Fruit fly (Drosophila melanogaster): ENCODE measurements around the gene CAH7.

CAH7 gene

dm6 chr3R:10106796-10107195, 5.2 kb upstream of the CAH7 start:
- TF ChIP-seq ovo (GFP tag; optimal IDR thresholded peaks at IDR 0.05): no peak
- no peak for TF ChIP-seq bab1 (GFP tag; optimal IDR thresholded peaks at IDR 0.05)
- TF ChIP-seq cnc (optimal IDR thresholded peaks at IDR 0.05): no peak
- no peak for TF ChIP-seq Mnt (GFP tag; optimal IDR thresholded peaks at IDR 0.05)
- no peak for TF ChIP-seq Hr96 (GFP tag; optimal IDR thresholded peaks at IDR 0.05)
- TF ChIP-seq CG5204 (GFP tag; optimal IDR thresholded peaks at IDR 0.05): no peak
- no peak for TF ChIP-seq toe (GFP tag; optimal IDR thresholded peaks at IDR 0.05)
- no peak for TF ChIP-seq CG7101 (tag; optimal IDR thresholded peaks at IDR 0.05)
- TF ChIP-seq Clk (GFP tag; optimal IDR thresholded peaks at IDR 0.05): no peak

- TF ChIP-seq kay (GFP tag; ENCODE audit: borderline replicate concordance) (no peak), pad (GFP tag; optimal IDR thresholded peaks at IDR 0.05) (no peak), cnc (optimal IDR thresholded peaks at IDR 0.05) (no peak), CG33017 (tag; optimal IDR thresholded peaks at IDR 0.05) (no peak), toe (GFP tag; optimal IDR thresholded peaks at IDR 0.05) (no peak), Hr96 (GFP tag; optimal IDR thresholded peaks at IDR 0.05) (no peak), CG7101 (tag; optimal IDR thresholded peaks at IDR 0.05) (no peak)
Measured at dm6 chr3R:10108289-10108928, 3.6 kb upstream of the CAH7 start.

- peak; percentile 46 for TF ChIP-seq cic (GFP tag; optimal IDR thresholded peaks at IDR 0.05)
- TF ChIP-seq Clk (GFP tag; optimal IDR thresholded peaks at IDR 0.05): no peak
- no peak for TF ChIP-seq bab1 (GFP tag; optimal IDR thresholded peaks at IDR 0.05)
Measured at dm6 chr3R:10109212-10109880, 2.7 kb upstream of the CAH7 start.

- TF ChIP-seq ovo (GFP tag; optimal IDR thresholded peaks at IDR 0.05) (peak; percentile 18), CG5204 (GFP tag; optimal IDR thresholded peaks at IDR 0.05) (no peak), CG7101 (tag; optimal IDR thresholded peaks at IDR 0.05) (peak; percentile 43), cic (GFP tag; optimal IDR thresholded peaks at IDR 0.05) (no peak), CG14711 (tag; optimal IDR thresholded peaks at IDR 0.05) (peak; percentile 64), Hr96 (GFP tag; optimal IDR thresholded peaks at IDR 0.05) (peak; percentile 70), kay (GFP tag; ENCODE audit: borderline replicate concordance) (no peak), tj (GFP tag; optimal IDR thresholded peaks at IDR 0.05) (peak; percentile 46), CG7045 (GFP tag; optimal IDR thresholded peaks at IDR 0.05) (peak; percentile 49), toe (GFP tag; optimal IDR thresholded peaks at IDR 0.05) (no peak), CG12768 (GFP tag; optimal IDR thresholded peaks at IDR 0.05) (peak; percentile 47), Clk (GFP tag; optimal IDR thresholded peaks at IDR 0.05) (peak; percentile 27), bab1 (GFP tag; optimal IDR thresholded peaks at IDR 0.05) (peak; percentile 52), CG11617 (GFP tag; optimal IDR thresholded peaks at IDR 0.05) (peak; percentile 32), Mnt (GFP tag; optimal IDR thresholded peaks at IDR 0.05) (peak; percentile 64), pad (GFP tag; optimal IDR thresholded peaks at IDR 0.05) (peak; percentile 23), cnc (optimal IDR thresholded peaks at IDR 0.05) (no peak), CG33017 (tag; optimal IDR thresholded peaks at IDR 0.05) (no peak), Crg-1 (GFP tag; optimal IDR thresholded peaks at IDR 0.05) (no peak), CG1620 (GFP tag; optimal IDR thresholded peaks at IDR 0.05) (peak; percentile 67)
Measured at dm6 chr3R:10109938-10110337, 2.1 kb upstream of the CAH7 start, which contains the start of gene Fmr1. Gene Fmr1 (minus strand): TSS chr3R:10110121.

dm6 chr3R:10111150-10111814, 755 bp upstream of the CAH7 start:
- TF ChIP-seq CG1620 (GFP tag; optimal IDR thresholded peaks at IDR 0.05) (no peak), Crg-1 (GFP tag; optimal IDR thresholded peaks at IDR 0.05) (no peak), toe (GFP tag; optimal IDR thresholded peaks at IDR 0.05) (no peak), bab1 (GFP tag; optimal IDR thresholded peaks at IDR 0.05) (no peak), CG12768 (GFP tag; optimal IDR thresholded peaks at IDR 0.05) (peak; percentile 48), cic (GFP tag; optimal IDR thresholded peaks at IDR 0.05) (no peak), pad (GFP tag; optimal IDR thresholded peaks at IDR 0.05) (peak; percentile 50), CG5204 (GFP tag; optimal IDR thresholded peaks at IDR 0.05) (no peak), CG7101 (tag; optimal IDR thresholded peaks at IDR 0.05) (no peak), tj (GFP tag; optimal IDR thresholded peaks at IDR 0.05) (no peak), Hr96 (GFP tag; optimal IDR thresholded peaks at IDR 0.05) (no peak), CG7045 (GFP tag; optimal IDR thresholded peaks at IDR 0.05) (peak; percentile 40), Clk (GFP tag; optimal IDR thresholded peaks at IDR 0.05) (no peak), CG33017 (tag; optimal IDR thresholded peaks at IDR 0.05) (no peak), ovo (GFP tag; optimal IDR thresholded peaks at IDR 0.05) (no peak), kay (GFP tag; ENCODE audit: borderline replicate concordance) (peak; percentile 91), CG14711 (tag; optimal IDR thresholded peaks at IDR 0.05) (peak; percentile 44), cnc (optimal IDR thresholded peaks at IDR 0.05) (no peak), Mnt (GFP tag; optimal IDR thresholded peaks at IDR 0.05) (no peak), CG11617 (GFP tag; optimal IDR thresholded peaks at IDR 0.05) (no peak)

- TF ChIP-seq cnc (optimal IDR thresholded peaks at IDR 0.05): no peak
- no peak for TF ChIP-seq CG12768 (GFP tag; optimal IDR thresholded peaks at IDR 0.05)
- peak; percentile 47 for TF ChIP-seq CG7101 (tag; optimal IDR thresholded peaks at IDR 0.05)
- no peak for TF ChIP-seq Crg-1 (GFP tag; optimal IDR thresholded peaks at IDR 0.05)
- no peak for TF ChIP-seq Clk (GFP tag; optimal IDR thresholded peaks at IDR 0.05)
- peak; percentile 8 for TF ChIP-seq CG14711 (tag; optimal IDR thresholded peaks at IDR 0.05)
- peak; percentile 4 for TF ChIP-seq toe (GFP tag; optimal IDR thresholded peaks at IDR 0.05)
- TF ChIP-seq tj (GFP tag; optimal IDR thresholded peaks at IDR 0.05): no peak
- TF ChIP-seq bab1 (GFP tag; optimal IDR thresholded peaks at IDR 0.05): no peak
- no peak for TF ChIP-seq Hr96 (GFP tag; optimal IDR thresholded peaks at IDR 0.05)
- TF ChIP-seq CG33017 (tag; optimal IDR thresholded peaks at IDR 0.05): peak; percentile 14
- TF ChIP-seq CG5204 (GFP tag; optimal IDR thresholded peaks at IDR 0.05): no peak
- TF ChIP-seq CG7045 (GFP tag; optimal IDR thresholded peaks at IDR 0.05): peak; percentile 26
- TF ChIP-seq cic (GFP tag; optimal IDR thresholded peaks at IDR 0.05): no peak
- TF ChIP-seq pad (GFP tag; optimal IDR thresholded peaks at IDR 0.05): no peak
- no peak for TF ChIP-seq Mnt (GFP tag; optimal IDR thresholded peaks at IDR 0.05)
- TF ChIP-seq kay (GFP tag; ENCODE audit: borderline replicate concordance): no peak
- peak; percentile 76 for TF ChIP-seq CG11617 (GFP tag; optimal IDR thresholded peaks at IDR 0.05)
- no peak for TF ChIP-seq CG1620 (GFP tag; optimal IDR thresholded peaks at IDR 0.05)
- no peak for TF ChIP-seq ovo (GFP tag; optimal IDR thresholded peaks at IDR 0.05)
Measured at dm6 chr3R:10111815-10112185, 237 bp upstream of the CAH7 start.
